Worm (Caenorhabditis elegans): Measurements from ENCODE around the gene mans-4.
A peak's percentile ranks its signal among the peaks of the same experiment; 100 is the strongest.

mans-4 gene

ce11 chrIV:9063518-9063917 is 14.9 kb downstream of the mans-4 start:
- TF ChIP-seq fos-1 (tag; optimal IDR thresholded peaks at IDR 0.05) (peak; percentile 10), sma-3 (GFP tag; optimal IDR thresholded peaks at IDR 0.05) (no peak), F13H6.1 (tag; optimal IDR thresholded peaks at IDR 0.05) (peak; percentile 31), nhr-11 (tag; optimal IDR thresholded peaks at IDR 0.05) (no peak), crh-2 (tag; optimal IDR thresholded peaks at IDR 0.05) (peak; percentile 54), nhr-21 (tag; optimal IDR thresholded peaks at IDR 0.05) (peak; percentile 48), sem-4 (tag; optimal IDR thresholded peaks at IDR 0.05) (no peak), mdl-1 (tag; optimal IDR thresholded peaks at IDR 0.05) (no peak), nhr-129 (tag; optimal IDR thresholded peaks at IDR 0.05) (peak; percentile 49), ama-1 (optimal IDR thresholded peaks at IDR 0.05) (no peak), R02D3.7 (tag; optimal IDR thresholded peaks at IDR 0.05) (no peak), ceh-82 (tag; optimal IDR thresholded peaks at IDR 0.05) (no peak), unc-39 (tag; optimal IDR thresholded peaks at IDR 0.05) (no peak), lin-11 (tag; optimal IDR thresholded peaks at IDR 0.05) (no peak), nhr-237 (tag; optimal IDR thresholded peaks at IDR 0.05) (no peak), snpc-4 (tag; optimal IDR thresholded peaks at IDR 0.05) (no peak), gmeb-1 (tag; optimal IDR thresholded peaks at IDR 0.05) (no peak), C34F6.9 (tag; optimal IDR thresholded peaks at IDR 0.05) (no peak), zag-1 (tag; optimal IDR thresholded peaks at IDR 0.05) (no peak), elt-3 (tag; optimal IDR thresholded peaks at IDR 0.05) (no peak), lsy-2 (tag; optimal IDR thresholded peaks at IDR 0.05) (peak in 1 of 2 experiments; percentile 36), lin-13 (GFP tag; optimal IDR thresholded peaks at IDR 0.05) (no peak), sma-9 (GFP tag; optimal IDR thresholded peaks at IDR 0.05) (peak; percentile 61), sma-9 (tag; optimal IDR thresholded peaks at IDR 0.05) (no peak), peb-1 (tag; optimal IDR thresholded peaks at IDR 0.05) (no peak)

ce11 chrIV:9053403-9053802 is 25.0 kb downstream of the mans-4 start:
- TF ChIP-seq alr-1 (tag; optimal IDR thresholded peaks at IDR 0.05) (no peak), zag-1 (tag; optimal IDR thresholded peaks at IDR 0.05) (no peak), unc-39 (tag; optimal IDR thresholded peaks at IDR 0.05) (no peak), nhr-21 (tag; optimal IDR thresholded peaks at IDR 0.05) (peak; percentile 1), Y55F3AM.14 (GFP tag; optimal IDR thresholded peaks at IDR 0.05) (no peak), crh-2 (tag; optimal IDR thresholded peaks at IDR 0.05) (no peak), nhr-237 (tag; optimal IDR thresholded peaks at IDR 0.05) (no peak), aly-2 (tag; optimal IDR thresholded peaks at IDR 0.05) (no peak), sma-9 (GFP tag; optimal IDR thresholded peaks at IDR 0.05) (peak; percentile 3), sma-9 (tag; optimal IDR thresholded peaks at IDR 0.05) (no peak), skn-1 (tag; optimal IDR thresholded peaks at IDR 0.05) (no peak), unc-62 (GFP tag; optimal IDR thresholded peaks at IDR 0.05) (no peak), lin-39 (tag; optimal IDR thresholded peaks at IDR 0.05) (no peak), peb-1 (tag; optimal IDR thresholded peaks at IDR 0.05) (no peak), mbf-1 (tag; optimal IDR thresholded peaks at IDR 0.05) (no peak), nhr-77 (tag; optimal IDR thresholded peaks at IDR 0.05) (no peak)

ce11 chrIV:9051510-9052175 is 26.7 kb downstream of the mans-4 start:
- TF ChIP-seq elt-3 (tag; optimal IDR thresholded peaks at IDR 0.05) (no peak), blmp-1 (tag; optimal IDR thresholded peaks at IDR 0.05; ENCODE audit: insufficient read depth) (peak; percentile 74), sma-9 (GFP tag; optimal IDR thresholded peaks at IDR 0.05) (peak; percentile 34), sma-9 (tag; optimal IDR thresholded peaks at IDR 0.05) (no peak), nhr-25 (tag; optimal IDR thresholded peaks at IDR 0.05) (peak; percentile 38)

- TF ChIP-seq nhr-25 (tag; optimal IDR thresholded peaks at IDR 0.05) (peak; percentile 30), aly-2 (tag; optimal IDR thresholded peaks at IDR 0.05) (no peak)
Observed at ce11 chrIV:9051036-9051435, 27.3 kb downstream of the mans-4 start.

- TF ChIP-seq nhr-21 (tag; optimal IDR thresholded peaks at IDR 0.05) (no peak), peb-1 (tag; optimal IDR thresholded peaks at IDR 0.05) (no peak), lin-13 (GFP tag; optimal IDR thresholded peaks at IDR 0.05) (no peak), ztf-4 (tag; optimal IDR thresholded peaks at IDR 0.05) (no peak), nhr-23 (tag; optimal IDR thresholded peaks at IDR 0.05) (no peak), egl-27 (tag; optimal IDR thresholded peaks at IDR 0.05) (no peak)
Observed at ce11 chrIV:9045252-9045651, 33.1 kb downstream of the mans-4 start, which contains the start of gene Y73F4A.1. Y73F4A.1 (minus strand) TSS chrIV:9045352.

Measured in whole organism, L2 larva.